Worm (Caenorhabditis elegans): ENCODE data around the gene figl-1.

Gene figl-1

ce11 chrV:4375807-4376564 is 30.2 kb upstream of the figl-1 start, which contains the start of gene F32D1.7 (continued):
- peak; percentile 53; the same call in 1 of the 2 replicates for TF ChIP-seq set-16 (GFP tag; IDR thresholded peaks at IDR 0.05)
- TF ChIP-seq ctbp-1 (GFP tag; IDR thresholded peaks at IDR 0.05), result no peak
- TF ChIP-seq aha-1 (tag), result peak; percentile 22
- no peak for TF ChIP-seq lir-3 (tag; optimal IDR thresholded peaks at IDR 0.05)
- TF ChIP-seq tag-97 (GFP tag; IDR thresholded peaks at IDR 0.05), result no peak
- no peak for TF ChIP-seq hlh-11 (tag; optimal IDR thresholded peaks at IDR 0.05)
- no peak for TF ChIP-seq daf-12 (tag; optimal IDR thresholded peaks at IDR 0.05)
- TF ChIP-seq dve-1 (tag; optimal IDR thresholded peaks at IDR 0.05; ENCODE audit: insufficient read depth), result no peak
- TF ChIP-seq nhr-48 (tag; optimal IDR thresholded peaks at IDR 0.05), result no peak
- TF ChIP-seq spr-1 (tag; optimal IDR thresholded peaks at IDR 0.05), result no peak
- no peak for TF ChIP-seq mxl-3 (GFP tag; optimal IDR thresholded peaks at IDR 0.05)
- no peak for TF ChIP-seq nhr-6 (tag; optimal IDR thresholded peaks at IDR 0.05)
- TF ChIP-seq lin-39 (tag; optimal IDR thresholded peaks at IDR 0.05), result no peak
- no peak for TF ChIP-seq dmd-8 (GFP tag; IDR thresholded peaks at IDR 0.05)
- TF ChIP-seq gei-8 (GFP tag; optimal IDR thresholded peaks at IDR 0.05), result no peak
- TF ChIP-seq zip-2 (tag; optimal IDR thresholded peaks at IDR 0.05), result no peak
- peak; percentile 27; the same call in 1 of the 2 replicates for TF ChIP-seq Y48G9A.11 (GFP tag; IDR thresholded peaks at IDR 0.05)
- no peak for TF ChIP-seq unc-39 (tag; optimal IDR thresholded peaks at IDR 0.05)
- no peak for TF ChIP-seq ceh-82 (tag; optimal IDR thresholded peaks at IDR 0.05)
- no peak for TF ChIP-seq nhr-41 (GFP tag; IDR thresholded peaks at IDR 0.05)
- TF ChIP-seq Y75B8A.6 (GFP tag; IDR thresholded peaks at IDR 0.05), result no peak
- TF ChIP-seq pqm-1 (tag; optimal IDR thresholded peaks at IDR 0.05), result no peak
- TF ChIP-seq nhr-28 (tag; optimal IDR thresholded peaks at IDR 0.05), result no peak
- no peak for TF ChIP-seq nhr-42 (GFP tag; IDR thresholded peaks at IDR 0.05)
- TF ChIP-seq egl-27 (tag; optimal IDR thresholded peaks at IDR 0.05), result no peak
- no peak for TF ChIP-seq hlh-30 (tag; optimal IDR thresholded peaks at IDR 0.05; ENCODE audit: insufficient read depth)
- TF ChIP-seq ztf-11 (tag; optimal IDR thresholded peaks at IDR 0.05), result no peak
- TF ChIP-seq cey-2 (tag; optimal IDR thresholded peaks at IDR 0.05; ENCODE audit: borderline replicate concordance, insufficient read depth), result no peak
- no peak for TF ChIP-seq mep-1 (tag; optimal IDR thresholded peaks at IDR 0.05)

ce11 chrV:4374625-4375024 is 28.8 kb upstream of the figl-1 start, which contains the start of gene neg-1:
neg-1 (minus strand) TSS chrV:4374874.
- TF ChIP-seq aha-1 (tag) (no peak), php-3 (GFP tag; IDR thresholded peaks at IDR 0.05) (no peak), zag-1 (tag; optimal IDR thresholded peaks at IDR 0.05) (no peak), unc-62 (GFP tag; optimal IDR thresholded peaks at IDR 0.05 in 1 of 2) (peak in 1 of 2 experiments; percentile 44), unc-62 (tag; optimal IDR thresholded peaks at IDR 0.05) (no peak)

ce11 chrV:4373656-4374055 is 27.9 kb upstream of the figl-1 start:
- TF ChIP-seq fos-1 (tag; optimal IDR thresholded peaks at IDR 0.05) (no peak), ZK337.2 (GFP tag; IDR thresholded peaks at IDR 0.05) (no peak), dpl-1 (GFP tag; optimal IDR thresholded peaks at IDR 0.05) (no peak), lin-38 (GFP tag; IDR thresholded peaks at IDR 0.05) (peak; percentile 42), Y48G9A.11 (GFP tag; IDR thresholded peaks at IDR 0.05) (no peak), F10B5.3 (tag; optimal IDR thresholded peaks at IDR 0.05) (no peak), skn-1 (tag; optimal IDR thresholded peaks at IDR 0.05) (no peak)
